Worm (Caenorhabditis elegans) whole organism, L4/young adult: ENCODE results near the gene C47E12.2.
"Not testable (repeated sequence)": the region's sequence is repeated elsewhere in the genome, so short reads cannot be mapped to it uniquely, and the experiment has no call there.

Experiments used
- W03F9.2 ChIP-seq: fragments of 150-350 bp; optimal IDR thresholded peaks from 2 replicates; lab custom pipeline; 2014; ENCODE audit warnings: missing biosample characterization, missing genetic modification characterization
- dao-5 ChIP-seq: sonication (generic microtip); optimal IDR thresholded peaks from 2 replicates; lab custom pipeline; 2016; ENCODE audit warnings: missing genotype, missing genetic modification characterization, moderate library complexity, missing compliant biosample characterization
- him-1 ChIP-seq: sonication (generic microtip); optimal IDR thresholded peaks from 2 replicates; lab custom pipeline; 2016; ENCODE audit warnings: missing genotype, missing genetic modification reagents, missing genetic modification characterization, missing compliant biosample characterization

Gene C47E12.2

DNA sequence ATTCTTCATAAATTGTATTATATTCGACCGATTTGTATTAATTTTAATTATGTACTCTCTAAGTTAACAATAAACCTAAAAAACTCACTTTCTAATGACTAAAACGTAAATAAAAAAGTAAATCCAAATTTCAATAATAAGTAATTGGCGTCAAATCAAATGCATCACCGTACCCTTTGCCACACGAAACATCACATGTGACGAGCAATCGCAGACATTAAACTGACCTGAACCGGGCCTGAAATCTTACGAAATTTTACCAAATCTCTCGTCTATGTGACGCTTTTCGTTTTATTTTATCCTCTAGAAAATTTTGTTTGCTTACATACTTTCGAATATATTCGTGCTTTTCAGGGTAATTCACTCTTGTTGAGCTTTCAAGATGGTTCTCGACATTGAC lies at the start of gene C47E12.2, which contains the start of gene sars-1:
Gene C47E12.2 (minus strand): TSS at position 131 of the 400 bp plus-strand sequence.
Gene sars-1 (plus strand): TSS at position 355 of the 400 bp plus-strand sequence.
- TF ChIP-seq him-1 (tag; lab: Kevin White, UChicago) (no peak), W03F9.2 (tag; lab: Kevin White, UChicago) (no peak), dao-5 (tag; lab: Kevin White, UChicago) (no peak)

DNA sequence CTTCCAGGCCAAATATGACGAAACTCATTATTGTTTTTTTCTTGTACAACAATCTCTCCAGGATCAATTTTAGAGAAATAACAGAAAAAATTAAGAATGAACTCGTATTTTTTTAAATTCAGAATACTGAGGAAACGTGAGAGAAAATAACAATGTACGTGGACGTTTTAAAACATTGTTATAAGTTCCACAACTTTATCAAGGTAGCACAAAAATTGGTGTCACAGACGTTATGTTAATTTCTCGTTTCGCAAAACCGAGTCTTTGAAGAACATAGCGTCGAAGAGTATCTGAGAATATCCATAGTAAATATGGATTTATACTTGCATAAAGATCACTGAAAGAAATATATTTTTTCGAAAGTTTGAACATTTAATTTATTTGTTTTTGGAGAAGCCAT lies 47.8 kb upstream of the C47E12.2 start, which contains the start of gene T04B2.8:
Gene T04B2.8 (minus strand): TSS at position 101 of the 400 bp plus-strand sequence.
- no peak for TF ChIP-seq him-1 (tag; lab: Kevin White, UChicago)
- TF ChIP-seq W03F9.2 (tag; lab: Kevin White, UChicago), result no peak
- TF ChIP-seq dao-5 (tag; lab: Kevin White, UChicago), result no peak

DNA sequence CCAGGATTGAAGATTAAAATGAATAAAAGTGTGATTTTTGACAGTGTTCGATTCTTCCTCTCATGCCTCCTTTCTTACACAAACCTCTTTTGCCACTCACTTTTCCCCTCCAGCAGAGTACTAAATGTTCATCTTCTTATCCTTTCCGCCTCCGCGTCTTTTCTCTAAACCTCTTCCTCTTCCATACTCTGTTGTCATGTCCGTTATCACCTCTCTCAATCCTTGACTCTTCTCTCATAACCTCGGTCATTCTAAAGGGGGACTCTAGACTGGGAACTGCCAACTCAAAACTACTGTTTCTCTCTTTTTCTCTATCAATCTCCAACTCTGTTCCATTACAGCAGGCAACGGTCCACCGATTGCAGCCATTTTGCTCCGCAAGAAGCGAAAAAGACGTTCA lies 45.0 kb upstream of the C47E12.2 start:
- TF ChIP-seq dao-5 (tag; lab: Kevin White, UChicago) (no peak), W03F9.2 (tag; lab: Kevin White, UChicago) (no peak), him-1 (tag; lab: Kevin White, UChicago) (no peak)

ce11 chrIV:10047108-10047507 lies 43.8 kb upstream of the C47E12.2 start, which contains the start of gene T04B2.3:
TSS of gene T04B2.3 (plus strand) at chrIV:10047408.
- TF ChIP-seq W03F9.2 (tag; lab: Kevin White, UChicago), result no peak

- TF ChIP-seq W03F9.2 (tag; lab: Kevin White, UChicago) (no peak), him-1 (tag; lab: Kevin White, UChicago) (no peak), dao-5 (tag; lab: Kevin White, UChicago) (no peak)
These were observed 42.7 kb upstream of the C47E12.2 start for ce11 chrIV:10046005-10046404.

DNA sequence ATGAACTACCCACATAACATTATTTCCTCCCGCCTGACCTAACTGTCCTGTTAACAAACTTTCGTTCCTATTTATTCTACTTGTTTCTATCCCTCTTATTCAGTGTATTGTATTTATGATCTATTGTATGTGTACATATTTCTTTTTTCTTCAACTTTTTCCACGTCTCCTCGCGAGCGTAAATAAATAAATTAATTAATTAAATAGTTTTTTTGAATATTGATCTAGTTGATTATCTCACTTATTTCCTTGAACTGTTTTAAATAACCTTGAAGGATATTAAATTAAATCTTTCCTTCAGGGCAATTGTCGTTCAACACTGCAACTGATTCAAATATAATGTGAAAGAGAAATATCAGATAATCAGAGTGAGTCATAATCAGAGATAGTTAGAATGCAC lies 39.6 kb upstream of the C47E12.2 start, which contains the start of gene frk-1:
Gene frk-1 (plus strand): TSS at position 301 of the 400 bp plus-strand sequence.
- no peak for TF ChIP-seq W03F9.2 (tag; lab: Kevin White, UChicago)
- TF ChIP-seq dao-5 (tag; lab: Kevin White, UChicago), result no peak
- no peak for TF ChIP-seq him-1 (tag; lab: Kevin White, UChicago)

- TF ChIP-seq W03F9.2 (tag; lab: Kevin White, UChicago), result no peak
These were observed 37.5 kb upstream of the C47E12.2 start, which contains the start of gene dhs-31 for ce11 chrIV:10040803-10041202. TSS of gene dhs-31 (minus strand) at chrIV:10040903.

DNA sequence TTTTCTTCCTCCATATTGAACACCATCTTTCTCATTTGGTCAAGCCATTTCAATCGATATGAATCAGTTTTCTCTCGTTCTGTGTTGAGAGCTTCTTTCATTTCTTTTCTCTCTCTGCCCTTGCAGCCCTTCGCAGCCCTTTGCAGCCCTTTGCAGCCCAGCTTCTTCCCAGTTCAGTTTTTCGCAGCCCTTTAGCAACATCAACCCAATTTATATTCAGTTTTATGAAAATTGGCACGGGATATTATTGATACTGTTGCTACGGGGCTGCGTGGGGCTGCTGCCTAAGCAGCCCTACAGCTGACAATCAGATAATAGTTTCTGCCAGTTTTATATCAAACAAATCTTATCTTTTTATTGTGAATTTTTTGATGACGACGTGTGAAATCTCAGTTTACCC lies 33.7 kb upstream of the C47E12.2 start, which contains the start of gene F44D12.10:
Gene F44D12.10 (minus strand): TSS at position 101 of the 400 bp plus-strand sequence.
- TF ChIP-seq him-1 (tag; lab: Kevin White, UChicago), result no peak
- TF ChIP-seq W03F9.2 (tag; lab: Kevin White, UChicago), result no peak
- no peak for TF ChIP-seq dao-5 (tag; lab: Kevin White, UChicago)

DNA sequence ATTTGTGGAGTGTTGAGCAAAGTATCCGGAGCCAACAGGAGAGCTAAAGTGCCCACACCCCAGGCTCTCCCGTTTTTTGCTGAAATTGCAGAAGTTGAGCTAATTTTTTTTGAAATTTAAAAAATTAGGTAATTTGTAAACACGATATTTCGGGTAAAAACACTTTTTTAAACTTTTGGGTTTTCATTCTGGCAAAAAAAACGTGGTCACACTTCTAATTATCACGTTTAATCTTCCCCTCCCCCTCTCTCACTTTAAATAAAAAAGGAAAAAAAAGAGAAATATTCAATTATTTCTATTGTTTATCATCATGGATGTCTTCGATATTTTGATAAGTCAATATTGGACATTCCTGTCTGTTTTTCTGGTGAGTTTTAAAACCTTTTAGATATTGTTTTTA lies 29.8 kb upstream of the C47E12.2 start, which contains the start of gene F44D12.6:
Gene F44D12.6 (plus strand): TSS at position 301 of the 400 bp plus-strand sequence.
- TF ChIP-seq him-1 (tag; lab: Kevin White, UChicago), result no peak
- no peak for TF ChIP-seq dao-5 (tag; lab: Kevin White, UChicago)
- no peak for TF ChIP-seq W03F9.2 (tag; lab: Kevin White, UChicago)

ce11 chrIV:10028779-10029178 lies 25.5 kb upstream of the C47E12.2 start, which contains the start of the genes F44D12.16 and msd-2:
TSS of gene F44D12.16 (plus strand) at chrIV:10029079.
TSS of gene msd-2 (plus strand) at chrIV:10029083.
- not testable (repeated sequence) for TF ChIP-seq W03F9.2, dao-5, him-1 (tag; lab: Kevin White, UChicago)

DNA sequence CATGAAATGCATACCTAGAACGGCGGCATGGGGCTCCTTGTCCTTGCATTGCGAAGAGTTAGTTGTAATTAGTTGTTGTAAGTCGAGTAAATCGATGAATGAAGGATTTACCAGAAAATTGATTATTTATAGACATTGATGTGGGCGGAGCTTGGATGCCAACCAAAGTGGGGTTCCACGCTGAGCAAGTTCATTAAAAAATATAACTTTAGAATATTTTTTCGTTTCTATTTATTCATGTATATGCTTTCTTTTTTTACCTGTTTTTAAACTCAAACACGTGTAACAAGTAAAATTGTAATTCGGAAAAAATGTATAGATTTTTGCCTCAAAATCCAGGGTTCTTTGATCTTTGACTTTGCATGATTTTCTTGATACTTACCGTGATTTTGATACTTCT lies 24.3 kb upstream of the C47E12.2 start, which contains the start of gene gipc-2:
Gene gipc-2 (minus strand): TSS at position 101 of the 400 bp plus-strand sequence.
- TF ChIP-seq dao-5 (tag; lab: Kevin White, UChicago), result no peak
- no peak for TF ChIP-seq him-1 (tag; lab: Kevin White, UChicago)
- TF ChIP-seq W03F9.2 (tag; lab: Kevin White, UChicago), result no peak

ce11 chrIV:10026129-10026528 lies 22.8 kb upstream of the C47E12.2 start:
- TF ChIP-seq him-1 (tag; lab: Kevin White, UChicago) (no peak), dao-5 (tag; lab: Kevin White, UChicago) (no peak)

DNA sequence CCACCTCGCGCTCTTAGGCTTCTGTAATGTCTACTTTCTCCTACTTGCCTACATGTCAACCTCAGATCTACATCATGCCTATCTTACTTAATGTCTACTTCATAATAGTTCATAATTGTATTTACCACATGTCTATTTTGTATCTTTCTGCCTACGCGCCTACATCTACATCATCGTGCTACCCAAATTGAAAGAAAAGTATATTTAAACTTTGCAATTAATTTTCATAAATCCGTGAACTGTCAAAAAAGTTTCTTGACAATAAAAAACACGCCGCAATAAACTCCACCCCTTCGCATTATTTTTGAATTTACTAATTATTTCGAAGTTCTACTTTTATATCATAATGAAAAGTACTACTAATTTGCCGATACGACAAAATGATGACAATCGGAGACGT lies 19.7 kb upstream of the C47E12.2 start, which contains the start of gene F44D12.8:
Gene F44D12.8 (plus strand): TSS at position 301 of the 400 bp plus-strand sequence.
- no peak for TF ChIP-seq W03F9.2 (tag; lab: Kevin White, UChicago)
- no peak for TF ChIP-seq dao-5 (tag; lab: Kevin White, UChicago)
- no peak for TF ChIP-seq him-1 (tag; lab: Kevin White, UChicago)

DNA sequence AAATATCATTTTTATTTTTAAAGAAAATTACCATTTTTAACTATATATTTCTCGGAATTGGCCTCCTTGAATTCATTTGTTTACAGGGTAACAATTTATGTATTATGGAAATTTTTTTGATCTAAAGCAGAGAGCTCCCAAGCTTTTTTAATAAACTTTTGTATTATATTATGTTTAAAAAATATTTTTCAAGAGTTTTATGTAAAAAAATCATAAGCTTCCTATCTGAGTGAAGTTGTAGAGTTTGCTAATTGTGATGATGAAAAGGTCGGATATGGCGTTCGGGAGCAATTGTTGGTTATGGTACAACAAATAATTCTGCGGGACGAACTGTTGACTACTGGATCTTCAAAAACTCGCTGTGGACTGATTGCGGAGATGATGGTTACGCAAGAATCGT lies 18.0 kb upstream of the C47E12.2 start, which contains the start of gene F44D12.19:
Gene F44D12.19 (plus strand): TSS at position 301 of the 400 bp plus-strand sequence.
- no peak for TF ChIP-seq dao-5 (tag; lab: Kevin White, UChicago)
